Fruit fly (Drosophila melanogaster) whole organism: ENCODE measurements around the gene Surf6.

Source experiments
- CG8478 ChIP-seq: fragments of >200 bp; optimal IDR thresholded peaks from 2 replicates; lab custom pipeline; 2018; ENCODE audit warnings: inconsistent platforms
- Dll ChIP-seq: fragments of >200 bp; optimal IDR thresholded peaks from 2 replicates; lab custom pipeline; 2017
- pan ChIP-seq: fragments of >200 bp; optimal IDR thresholded peaks from 2 replicates; lab custom pipeline; 2017

- TF ChIP-seq Dll (lab: Kevin White, UChicago) (no peak), pan (lab: Kevin White, UChicago) (no peak), CG8478 (lab: Kevin White, UChicago) (no peak)
Measured at dm6 chr3R:19908863-19909343, 4.2 kb upstream of the Surf6 start.
